Worm (Caenorhabditis elegans) whole organism, midembryonic: Measurements from ENCODE around the gene F52E4.5.
A peak's percentile ranks its signal among the peaks of the same experiment; 100 is the strongest.

ENCODE experiments used
- T22C8.4 ChIP-seq: fragments of 200-800 bp; sonication (Bioruptor generic); IDR thresholded peaks from 2 replicates; pipeline ENCODE4 v1.3.6; 2022; ENCODE audit warnings: missing genetic modification characterization, missing compliant biosample characterization
- cog-1 ChIP-seq: sonication (generic microtip); optimal IDR thresholded peaks from 2 replicates; lab custom pipeline; 2016; ENCODE audit warnings: missing genetic modification characterization, missing compliant biosample characterization
- flt-1 ChIP-seq: fragments of 200-800 bp; sonication (Bioruptor generic); IDR thresholded peaks from 2 replicates; pipeline ENCODE4 v1.3.6; 2022; ENCODE audit warnings: missing genetic modification characterization, missing compliant biosample characterization
- klf-2 ChIP-seq: fragments of 200-800 bp; sonication (Bioruptor generic); conservative IDR thresholded peaks from 2 replicates; pipeline ENCODE4 v1.3.6; 2022; ENCODE audit warnings: missing genetic modification reagents, missing genetic modification characterization, missing compliant biosample characterization
- med-1 ChIP-seq: sonication (generic microtip); optimal IDR thresholded peaks from 2 replicates; lab custom pipeline; 2017; ENCODE audit warnings: missing genetic modification characterization, mild to moderate bottlenecking, missing compliant biosample characterization, antibody characterized with exemption, missing genetic modification reagents; ENCODE audit not compliant: insufficient read depth
- ref-1 ChIP-seq: fragments of 200-800 bp; sonication (Bioruptor generic); conservative IDR thresholded peaks from 2 replicates; pipeline ENCODE4 v1.3.6; 2022; ENCODE audit warnings: missing genetic modification reagents, missing genetic modification characterization, missing compliant biosample characterization
- tab-1 ChIP-seq: fragments of 200-800 bp; sonication (Bioruptor generic); IDR thresholded peaks from 2 replicates; pipeline ENCODE4 v1.3.6; 2022; ENCODE audit warnings: missing genetic modification characterization, missing compliant biosample characterization
- ztf-23 ChIP-seq: fragments of 200-800 bp; sonication (Bioruptor generic); IDR thresholded peaks from 2 replicates; pipeline ENCODE4 v1.3.6; 2022; ENCODE audit warnings: missing genetic modification reagents, missing genetic modification characterization, missing compliant biosample characterization
- ztf-29 ChIP-seq: fragments of 200-800 bp; sonication (Bioruptor generic); IDR thresholded peaks from 2 replicates; pipeline ENCODE4 v1.3.6; 2022; ENCODE audit warnings: missing genetic modification reagents, missing genetic modification characterization, missing compliant biosample characterization

Gene F52E4.5

ce11 chrX:3051315-3051993 lies 35.7 kb downstream of the F52E4.5 start:
- no peak for TF ChIP-seq ztf-29 (GFP tag; lab: Robert Waterston, UW)
- TF ChIP-seq ztf-23 (GFP tag; lab: Robert Waterston, UW), result no peak
- TF ChIP-seq ref-1 (GFP tag; lab: Robert Waterston, UW), result no peak
- TF ChIP-seq tab-1 (GFP tag; lab: Robert Waterston, UW), result no peak
- TF ChIP-seq flt-1 (GFP tag; lab: Robert Waterston, UW), result no peak
- TF ChIP-seq klf-2 (GFP tag; lab: Robert Waterston, UW), result no peak
- TF ChIP-seq med-1, result no peak

DNA sequence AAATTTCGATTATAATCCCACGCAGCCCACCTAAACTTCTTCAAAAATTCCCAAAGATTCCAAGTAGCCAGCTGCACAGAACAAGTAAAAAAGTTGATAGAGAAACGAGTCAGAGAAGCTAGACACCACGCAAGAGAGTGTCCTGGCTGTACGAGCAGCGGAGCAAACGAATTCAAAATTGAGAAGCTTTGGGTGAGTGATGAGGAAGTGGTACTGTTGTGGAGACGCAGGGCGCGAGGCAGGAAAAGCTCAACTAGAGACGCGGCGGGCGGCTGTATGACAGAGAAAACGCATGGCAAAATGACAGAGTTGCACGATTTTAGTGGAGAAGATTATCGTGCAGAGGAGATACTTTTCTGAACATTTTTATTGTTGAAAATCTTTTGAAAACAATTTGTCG lies 37.9 kb downstream of the F52E4.5 start:
- TF ChIP-seq flt-1 (GFP tag; lab: Robert Waterston, UW) (no peak), ztf-29 (GFP tag; lab: Robert Waterston, UW) (no peak), klf-2 (GFP tag; lab: Robert Waterston, UW) (no peak), cog-1 (no peak), ztf-23 (GFP tag; lab: Robert Waterston, UW) (no peak), tab-1 (GFP tag; lab: Robert Waterston, UW) (no peak)

ce11 chrX:3048696-3049095 lies 38.4 kb downstream of the F52E4.5 start:
- TF ChIP-seq ztf-23 (GFP tag; lab: Robert Waterston, UW) (no peak), ztf-29 (GFP tag; lab: Robert Waterston, UW) (no peak), med-1 (no peak), klf-2 (GFP tag; lab: Robert Waterston, UW) (no peak), cog-1 (no peak), ref-1 (GFP tag; lab: Robert Waterston, UW) (no peak), flt-1 (GFP tag; lab: Robert Waterston, UW) (no peak), tab-1 (GFP tag; lab: Robert Waterston, UW) (no peak), T22C8.4 (no peak)

DNA sequence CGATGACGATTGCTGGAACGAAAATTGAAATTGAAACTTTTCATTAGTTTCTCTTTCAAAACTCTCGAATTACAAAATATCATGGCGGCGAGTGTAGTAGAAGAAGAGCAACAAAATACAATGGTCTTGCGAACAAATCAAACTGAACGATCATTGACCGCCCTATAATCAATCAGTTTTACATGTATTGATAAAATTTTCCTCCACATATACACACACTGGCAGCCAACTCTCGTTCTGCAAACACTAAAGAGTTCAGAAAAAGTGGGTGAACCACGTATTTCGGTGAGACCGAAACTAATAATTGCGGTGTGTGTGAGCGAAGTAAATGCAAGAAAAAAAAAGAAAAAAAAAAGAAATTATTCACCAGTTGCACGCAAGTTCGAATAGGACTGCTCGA lies 39.9 kb downstream of the F52E4.5 start:
- TF ChIP-seq ztf-23 (GFP tag; lab: Robert Waterston, UW) (no peak), ref-1 (GFP tag; lab: Robert Waterston, UW) (no peak), ztf-29 (GFP tag; lab: Robert Waterston, UW) (no peak), flt-1 (GFP tag; lab: Robert Waterston, UW) (no peak), med-1 (no peak), T22C8.4 (no peak), cog-1 (no peak), tab-1 (GFP tag; lab: Robert Waterston, UW) (no peak)

ce11 chrX:3045466-3045865 lies 41.7 kb downstream of the F52E4.5 start, which contains the start of gene cnnm-3:
Gene cnnm-3, minus strand, starts transcription at chrX:3045847.
- TF ChIP-seq klf-2 (GFP tag; lab: Robert Waterston, UW), result no peak
- TF ChIP-seq ztf-29 (GFP tag; lab: Robert Waterston, UW), result no peak
- TF ChIP-seq ref-1 (GFP tag; lab: Robert Waterston, UW), result no peak
- no peak for TF ChIP-seq T22C8.4
- TF ChIP-seq flt-1 (GFP tag; lab: Robert Waterston, UW), result no peak
- no peak for TF ChIP-seq ztf-23 (GFP tag; lab: Robert Waterston, UW)
- TF ChIP-seq med-1, result no peak
- no peak for TF ChIP-seq cog-1
- TF ChIP-seq tab-1 (GFP tag; lab: Robert Waterston, UW), result no peak

ce11 chrX:3040609-3041008 lies 46.5 kb downstream of the F52E4.5 start:
- TF ChIP-seq ztf-29 (GFP tag; lab: Robert Waterston, UW), result no peak

ce11 chrX:3040021-3040420 lies 47.1 kb downstream of the F52E4.5 start:
- no peak for TF ChIP-seq ref-1 (GFP tag; lab: Robert Waterston, UW)
- no peak for TF ChIP-seq flt-1 (GFP tag; lab: Robert Waterston, UW)
- TF ChIP-seq tab-1 (GFP tag; lab: Robert Waterston, UW), result no peak
- TF ChIP-seq ztf-29 (GFP tag; lab: Robert Waterston, UW), result no peak
- TF ChIP-seq klf-2 (GFP tag; lab: Robert Waterston, UW), result no peak
- TF ChIP-seq ztf-23 (GFP tag; lab: Robert Waterston, UW), result no peak
- TF ChIP-seq cog-1, result no peak

- TF ChIP-seq flt-1 (GFP tag; lab: Robert Waterston, UW), result peak; percentile 97
- TF ChIP-seq tab-1 (GFP tag; lab: Robert Waterston, UW), result peak; percentile 97
- peak; percentile 96 for TF ChIP-seq ztf-29 (GFP tag; lab: Robert Waterston, UW)
- TF ChIP-seq med-1, result peak; percentile 79
- TF ChIP-seq ztf-23 (GFP tag; lab: Robert Waterston, UW), result peak; percentile 98
- TF ChIP-seq T22C8.4, result peak; percentile 94
- TF ChIP-seq klf-2 (GFP tag; lab: Robert Waterston, UW), result peak; percentile 95
- TF ChIP-seq cog-1, result peak; percentile 92
- TF ChIP-seq ref-1 (GFP tag; lab: Robert Waterston, UW), result peak; percentile 92
Measured at ce11 chrX:3035972-3036379, 51.2 kb downstream of the F52E4.5 start.
